Worm (Caenorhabditis elegans) whole organism, early embryonic: ENCODE results near the gene T04C9.1.

Experiments used
- B0310.2 ChIP-seq: sonication (generic microtip); optimal IDR thresholded peaks from 2 replicates; lab custom pipeline; 2016; ENCODE audit warnings: mild to moderate bottlenecking, missing genetic modification characterization, missing compliant biosample characterization
- aly-1 ChIP-seq: sonication (generic microtip); optimal IDR thresholded peaks from 2 replicates; lab custom pipeline; 2016; ENCODE audit warnings: missing genetic modification characterization, missing compliant biosample characterization
- ama-1 ChIP-seq: fragments of 150-350 bp; optimal IDR thresholded peaks from 2 replicates; lab custom pipeline; 2014
- ceh-36 ChIP-seq: sonication (generic microtip); optimal IDR thresholded peaks from 2 replicates; lab custom pipeline; 2016; ENCODE audit warnings: missing genetic modification characterization, inconsistent platforms, missing compliant biosample characterization
- flt-1 ChIP-seq: fragments of 200-800 bp; sonication (Bioruptor generic); IDR thresholded peaks from 2 replicates; pipeline ENCODE4 v1.3.6; 2022; ENCODE audit warnings: missing genetic modification characterization, missing compliant biosample characterization
- hmg-4 ChIP-seq: fragments of 200-800 bp; sonication (Bioruptor generic); optimal IDR thresholded peaks from 2 replicates; lab custom pipeline; 2018; ENCODE audit warnings: mild to moderate bottlenecking, missing genetic modification characterization, missing compliant biosample characterization
- pes-1 ChIP-seq: fragments of 200-800 bp; sonication (Bioruptor generic); IDR thresholded peaks from 2 replicates; pipeline ENCODE4 v1.3.6; 2022; ENCODE audit warnings: missing genetic modification reagents, missing genetic modification characterization, missing compliant biosample characterization
- scrt-1 ChIP-seq: fragments of 200-800 bp; sonication (Bioruptor generic); IDR thresholded peaks from 2 replicates; pipeline ENCODE4 v1.3.6; 2022; ENCODE audit warnings: missing genetic modification characterization, missing compliant biosample characterization
- sea-1 ChIP-seq: fragments of 200-800 bp; sonication (Bioruptor generic); conservative IDR thresholded peaks from 2 replicates; pipeline ENCODE4 v1.3.6; 2022; ENCODE audit warnings: missing genetic modification characterization, missing compliant biosample characterization
- tbx-11 ChIP-seq: fragments of 200-800 bp; sonication (Bioruptor generic); IDR thresholded peaks from 2 replicates; pipeline ENCODE4 v1.3.6; 2022; ENCODE audit warnings: missing genetic modification characterization, missing compliant biosample characterization
- tra-4 ChIP-seq: sonication (generic microtip); optimal IDR thresholded peaks from 2 replicates; lab custom pipeline; 2017; ENCODE audit warnings: missing genetic modification characterization, missing compliant biosample characterization

ce11 chrIII:5965839-5966463 is 27.1 kb upstream of the T04C9.1 start, which contains the start of gene dct-6:
- TF ChIP-seq ama-1 (lab: Kevin White, UChicago) (no peak), scrt-1 (GFP tag; lab: Robert Waterston, UW) (no peak), hmg-4 (no peak), sea-1 (GFP tag; lab: Robert Waterston, UW) (no peak), ceh-36 (tag; lab: Kevin White, UChicago) (no peak), tra-4 (tag; lab: Kevin White, UChicago) (no peak), flt-1 (GFP tag; lab: Robert Waterston, UW) (no peak), pes-1 (GFP tag; lab: Robert Waterston, UW) (no peak), B0310.2 (tag; lab: Kevin White, UChicago) (no peak), aly-1 (no peak), tbx-11 (GFP tag; lab: Robert Waterston, UW) (no peak)
